Fruit fly (Drosophila melanogaster): ENCODE results near the gene CG32988.
A peak's percentile ranks its signal among the peaks of the same experiment; 100 is the strongest.

CG32988 gene

DNA sequence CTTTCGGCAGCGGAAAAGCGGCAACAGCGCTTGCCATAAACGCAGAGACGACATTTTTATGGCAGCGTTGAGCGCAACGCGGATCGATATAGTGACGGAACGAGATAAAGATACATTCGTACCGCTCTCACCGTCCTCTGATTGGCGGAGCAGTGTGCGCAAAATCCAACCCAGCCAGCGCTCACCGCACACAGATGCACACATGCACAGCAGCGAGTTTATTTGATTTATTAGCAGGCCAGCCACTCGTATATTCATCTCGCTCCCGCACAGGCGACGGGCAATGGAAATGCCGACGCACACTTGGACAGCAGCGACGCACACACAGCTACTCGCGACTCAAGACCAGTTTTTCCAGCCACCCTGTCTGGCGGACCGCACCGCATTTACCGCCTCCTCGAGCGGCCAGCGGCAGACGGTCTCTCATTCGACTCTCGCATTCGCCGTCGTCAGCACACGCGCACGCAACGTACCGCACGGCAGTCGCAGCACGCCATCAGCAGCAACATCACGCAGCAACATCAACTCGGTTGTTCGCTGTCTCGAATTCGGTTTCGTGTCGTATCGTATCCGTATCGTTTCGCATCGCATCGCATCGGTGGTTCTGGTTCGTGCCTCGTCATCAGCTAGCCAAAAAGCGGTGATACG, 39.3 kb upstream of the CG32988 start, which contains the start of gene SoxN (continued):
- TF ChIP-seq sqz (GFP tag; optimal IDR thresholded peaks at IDR 0.05): no peak
- no peak for TF ChIP-seq CG12219 (GFP tag; optimal IDR thresholded peaks at IDR 0.05)
- TF ChIP-seq pho (GFP tag; optimal IDR thresholded peaks at IDR 0.05): peak; percentile 7
- TF ChIP-seq CG15479 (GFP tag; optimal IDR thresholded peaks at IDR 0.05): peak; percentile 99
- TF ChIP-seq CG8924 (tag; optimal IDR thresholded peaks at IDR 0.05): peak; percentile 32
- TF ChIP-seq gfzf (GFP tag; optimal IDR thresholded peaks at IDR 0.05): no peak
- no peak for TF ChIP-seq Dek (tag; optimal IDR thresholded peaks at IDR 0.05)
- TF ChIP-seq Tbp (GFP tag; optimal IDR thresholded peaks at IDR 0.05): no peak
- peak; percentile 48; the same call in 1 of the 3 replicates for TF ChIP-seq so (GFP tag; IDR thresholded peaks at IDR 0.05)
- TF ChIP-seq chm (GFP tag; IDR thresholded peaks at IDR 0.05): peak; percentile 81
- no peak for TF ChIP-seq CG33557 (GFP tag; optimal IDR thresholded peaks at IDR 0.05)
- peak; percentile 100 for TF ChIP-seq Nf-YC (tag; optimal IDR thresholded peaks at IDR 0.05)
- TF ChIP-seq chn (GFP tag; optimal IDR thresholded peaks at IDR 0.05): peak; percentile 57
- peak; percentile 26; the same call in 1 of the 3 replicates for TF ChIP-seq Dbx (GFP tag; IDR thresholded peaks at IDR 0.05)
- TF ChIP-seq lbe (GFP tag; optimal IDR thresholded peaks at IDR 0.05): no peak
- TF ChIP-seq Sry-β (GFP tag; optimal IDR thresholded peaks at IDR 0.05): no peak
- no peak for TF ChIP-seq fd96Cb (tag; optimal IDR thresholded peaks at IDR 0.05)
- peak; percentile 81 for TF ChIP-seq Vsx1 (GFP tag; optimal IDR thresholded peaks at IDR 0.05)
- no peak for TF ChIP-seq CG32772 (GFP tag; IDR thresholded peaks at IDR 0.05)
- TF ChIP-seq CkIIα-i1 (GFP tag; IDR thresholded peaks at IDR 0.05): no peak
- TF ChIP-seq sob (GFP tag; IDR thresholded peaks at IDR 0.05): peak; percentile 43
- TF ChIP-seq Adf1 (GFP tag; IDR thresholded peaks at IDR 0.05): peak; percentile 92
- TF ChIP-seq CG10565 (GFP tag; optimal IDR thresholded peaks at IDR 0.05): no peak
- peak; percentile 3 for TF ChIP-seq Scr (GFP tag; IDR thresholded peaks at IDR 0.05; ENCODE audit: partially characterized antibody)
- peak; percentile 28 for TF ChIP-seq E2f2 (GFP tag; IDR thresholded peaks at IDR 0.05)
- no peak for TF ChIP-seq CG12391 (tag; optimal IDR thresholded peaks at IDR 0.05)
- no peak for TF ChIP-seq CG4404 (GFP tag; IDR thresholded peaks at IDR 0.05)
- TF ChIP-seq CG10431 (GFP tag; optimal IDR thresholded peaks at IDR 0.05): no peak
- TF ChIP-seq CG3407 (GFP tag; optimal IDR thresholded peaks at IDR 0.05): peak; percentile 100
- TF ChIP-seq Stat92E (GFP tag; optimal IDR thresholded peaks at IDR 0.05): peak in 1 of 3 experiments; percentile 67
- peak; percentile 78 for TF ChIP-seq D (optimal IDR thresholded peaks at IDR 0.05)
- no peak for TF ChIP-seq D (GFP tag; optimal IDR thresholded peaks at IDR 0.05)
- no peak; the same call in 1 of the 2 replicates for TF ChIP-seq Drgx (GFP tag; IDR thresholded peaks at IDR 0.05)
- peak; percentile 94 for TF ChIP-seq chinmo (GFP tag; IDR thresholded peaks at IDR 0.05; ENCODE audit: partially characterized antibody)
- TF ChIP-seq h (optimal IDR thresholded peaks at IDR 0.05): no peak
- TF ChIP-seq onecut (GFP tag; IDR thresholded peaks at IDR 0.05): peak; percentile 100
- TF ChIP-seq CG14710 (tag; optimal IDR thresholded peaks at IDR 0.05): no peak
- peak; percentile 52 for TF ChIP-seq CrebB (tag; optimal IDR thresholded peaks at IDR 0.05)
- TF ChIP-seq CG7928 (GFP tag; optimal IDR thresholded peaks at IDR 0.05): no peak
- TF ChIP-seq ara (GFP tag; IDR thresholded peaks at IDR 0.05): no peak
- no peak for TF ChIP-seq Ravus (GFP tag; IDR thresholded peaks at IDR 0.05)
- no peak for TF ChIP-seq Sry-δ (GFP tag; optimal IDR thresholded peaks at IDR 0.05)
- no peak for TF ChIP-seq aop (GFP tag; IDR thresholded peaks at IDR 0.05)
- no peak for TF ChIP-seq ATbp (GFP tag; optimal IDR thresholded peaks at IDR 0.05)
- no peak for TF ChIP-seq CG10462 (GFP tag; optimal IDR thresholded peaks at IDR 0.05)
- TF ChIP-seq dan (GFP tag; IDR thresholded peaks at IDR 0.05): no peak
- TF ChIP-seq HmgZ (tag; optimal IDR thresholded peaks at IDR 0.05): peak; percentile 40
- peak; percentile 4 for TF ChIP-seq CG10979 (tag; optimal IDR thresholded peaks at IDR 0.05)
- 0 out of 3 replicates have a peak, but pooled peaks have one; percentile 23 for TF ChIP-seq CG7963 (GFP tag; IDR thresholded peaks at IDR 0.05; ENCODE audit: partially characterized antibody)
- TF ChIP-seq CG31224 (GFP tag; IDR thresholded peaks at IDR 0.05): no peak
